Worm (Caenorhabditis elegans) whole organism, L2 larva: ENCODE results near the gene srh-281.
A peak's percentile ranks its signal among the peaks of the same experiment; 100 is the strongest.

Source experiments
- C34F6.9 ChIP-seq: fragments of 150-350 bp; optimal IDR thresholded peaks from 2 replicates; lab custom pipeline; 2014; ENCODE audit warnings: missing biosample characterization, missing genetic modification characterization
- F13H6.1 ChIP-seq: sonication (generic microtip); optimal IDR thresholded peaks from 2 replicates; lab custom pipeline; 2016; ENCODE audit warnings: missing genetic modification characterization, missing compliant biosample characterization
- R02D3.7 ChIP-seq: fragments of 150-350 bp; optimal IDR thresholded peaks from 2 replicates; lab custom pipeline; 2014; ENCODE audit warnings: missing biosample characterization, missing genetic modification characterization
- Y55F3AM.14 ChIP-seq: fragments of 200-800 bp; sonication (Bioruptor generic); optimal IDR thresholded peaks from 2 replicates; lab custom pipeline; 2018; ENCODE audit warnings: mild to moderate bottlenecking, missing genetic modification characterization, missing compliant biosample characterization
- ZK546.5 ChIP-seq: sonication (generic microtip); optimal IDR thresholded peaks from 2 replicates; lab custom pipeline; 2017; ENCODE audit warnings: missing biosample characterization, missing genetic modification characterization
- aly-2 ChIP-seq: fragments of 150-350 bp; optimal IDR thresholded peaks from 2 replicates; lab custom pipeline; 2014; ENCODE audit warnings: missing biosample characterization, missing genetic modification characterization
- ama-1 ChIP-seq: fragments of 150-350 bp; optimal IDR thresholded peaks from 2 replicates; lab custom pipeline; 2018; ENCODE audit warnings: inconsistent platforms
- blmp-1 ChIP-seq: sonication (generic microtip); optimal IDR thresholded peaks from 2 replicates; lab custom pipeline; 2017; ENCODE audit warnings: missing genetic modification characterization, mild to moderate bottlenecking, missing compliant biosample characterization, antibody characterized with exemption, moderate library complexity; ENCODE audit not compliant: insufficient read depth
- elt-1 ChIP-seq: fragments of 150-350 bp; optimal IDR thresholded peaks from 2 replicates; lab custom pipeline; 2014; ENCODE audit warnings: missing biosample characterization, missing genetic modification characterization
- elt-3 ChIP-seq: sonication (generic microtip); optimal IDR thresholded peaks from 2 replicates; lab custom pipeline; 2017; ENCODE audit warnings: missing biosample characterization, missing genetic modification characterization
- fos-1 ChIP-seq: fragments of 150-350 bp; optimal IDR thresholded peaks from 2 replicates; lab custom pipeline; 2014; ENCODE audit warnings: missing biosample characterization, missing genetic modification characterization
- gmeb-1 ChIP-seq: fragments of 150-350 bp; optimal IDR thresholded peaks from 2 replicates; lab custom pipeline; 2014; ENCODE audit warnings: missing biosample characterization, missing genetic modification characterization
- lin-13 ChIP-seq: fragments of 150-350 bp; optimal IDR thresholded peaks from 2 replicates; lab custom pipeline; 2014; ENCODE audit warnings: missing biosample characterization, missing genetic modification reagents, missing genetic modification characterization
- lin-39 ChIP-seq: fragments of 150-350 bp; optimal IDR thresholded peaks from 2 replicates; lab custom pipeline; 2014; ENCODE audit warnings: missing biosample characterization, missing genetic modification reagents, missing genetic modification characterization
- mbf-1 ChIP-seq: sonication (generic microtip); optimal IDR thresholded peaks from 2 replicates; lab custom pipeline; 2017; ENCODE audit warnings: missing biosample characterization, missing genetic modification characterization
- mdl-1 ChIP-seq, 2 experiments: fragments of 150-350 bp in 1 of 2; sonication (generic microtip) in 1 of 2; optimal IDR thresholded peaks; 2 replicates each; lab custom pipeline; 2017; ENCODE audit warnings: missing biosample characterization in 2 of 2, missing genetic modification characterization in 2 of 2
- nhr-10 ChIP-seq: sonication (generic microtip); optimal IDR thresholded peaks from 2 replicates; lab custom pipeline; 2017; ENCODE audit warnings: missing biosample characterization, missing genetic modification characterization
- nhr-12 ChIP-seq: fragments of 150-350 bp; optimal IDR thresholded peaks from 2 replicates; lab custom pipeline; 2014; ENCODE audit warnings: missing biosample characterization, missing genetic modification characterization
- nhr-21 ChIP-seq: fragments of 150-350 bp; optimal IDR thresholded peaks from 2 replicates; lab custom pipeline; 2014; ENCODE audit warnings: missing biosample characterization, missing genetic modification characterization
- nhr-25 ChIP-seq: fragments of 150-350 bp; sonication (generic microtip); optimal IDR thresholded peaks from 3 replicates; lab custom pipeline; 2014; ENCODE audit warnings: missing biosample characterization, missing genetic modification characterization
- nhr-77 ChIP-seq: fragments of 150-350 bp; optimal IDR thresholded peaks from 2 replicates; lab custom pipeline; 2014; ENCODE audit warnings: missing biosample characterization, missing genetic modification characterization
- peb-1 ChIP-seq: fragments of 150-350 bp; optimal IDR thresholded peaks from 2 replicates; lab custom pipeline; 2014; ENCODE audit warnings: missing biosample characterization, missing genetic modification characterization
- sem-4 ChIP-seq: fragments of 150-350 bp; optimal IDR thresholded peaks from 2 replicates; lab custom pipeline; 2014; ENCODE audit warnings: missing biosample characterization, missing genetic modification reagents, missing genetic modification characterization
- skn-1 ChIP-seq: sonication (generic microtip); optimal IDR thresholded peaks from 2 replicates; lab custom pipeline; 2017; ENCODE audit warnings: missing biosample characterization, missing genetic modification characterization
- sma-3 ChIP-seq: sonication (generic microtip); optimal IDR thresholded peaks from 2 replicates; lab custom pipeline; 2016; ENCODE audit warnings: missing genetic modification reagents, missing genetic modification characterization, missing compliant biosample characterization
- sma-9 ChIP-seq, 2 experiments: fragments of 150-350 bp in 1 of 2; sonication (generic microtip) in 1 of 2; optimal IDR thresholded peaks; 2 replicates each; lab custom pipeline; 2014 to 2016; ENCODE audit warnings: missing genetic modification characterization in 2 of 2, mild to moderate bottlenecking in 1 of 2, missing biosample characterization in 1 of 2, missing compliant biosample characterization in 1 of 2, missing genetic modification reagents in 1 of 2, moderate library complexity in 1 of 2
- snpc-4 ChIP-seq: fragments of 150-350 bp; optimal IDR thresholded peaks from 2 replicates; lab custom pipeline; 2014; ENCODE audit warnings: missing biosample characterization, missing genetic modification characterization
- unc-39 ChIP-seq: fragments of 150-350 bp; optimal IDR thresholded peaks from 2 replicates; lab custom pipeline; 2014; ENCODE audit warnings: missing biosample characterization, missing genetic modification characterization
- unc-55 ChIP-seq: fragments of 150-350 bp; sonication (generic microtip); optimal IDR thresholded peaks from 3 replicates; lab custom pipeline; 2014; ENCODE audit warnings: missing biosample characterization, missing genetic modification reagents, missing genetic modification characterization
- unc-62 ChIP-seq: fragments of 150-350 bp; optimal IDR thresholded peaks from 2 replicates; lab custom pipeline; 2014; ENCODE audit warnings: missing biosample characterization, missing genetic modification reagents, missing genetic modification characterization
- zag-1 ChIP-seq: fragments of 150-350 bp; optimal IDR thresholded peaks from 2 replicates; lab custom pipeline; 2014; ENCODE audit warnings: missing biosample characterization, missing genetic modification characterization
- ztf-1 ChIP-seq: fragments of 200-800 bp; sonication (Bioruptor generic); conservative IDR thresholded peaks from 2 replicates; pipeline ENCODE4 v1.3.6; 2022; ENCODE audit warnings: missing genetic modification characterization, missing compliant biosample characterization
- ztf-4 ChIP-seq: fragments of 150-350 bp; optimal IDR thresholded peaks from 2 replicates; lab custom pipeline; 2014; ENCODE audit warnings: missing biosample characterization, missing genetic modification characterization

srh-281 gene

DNA sequence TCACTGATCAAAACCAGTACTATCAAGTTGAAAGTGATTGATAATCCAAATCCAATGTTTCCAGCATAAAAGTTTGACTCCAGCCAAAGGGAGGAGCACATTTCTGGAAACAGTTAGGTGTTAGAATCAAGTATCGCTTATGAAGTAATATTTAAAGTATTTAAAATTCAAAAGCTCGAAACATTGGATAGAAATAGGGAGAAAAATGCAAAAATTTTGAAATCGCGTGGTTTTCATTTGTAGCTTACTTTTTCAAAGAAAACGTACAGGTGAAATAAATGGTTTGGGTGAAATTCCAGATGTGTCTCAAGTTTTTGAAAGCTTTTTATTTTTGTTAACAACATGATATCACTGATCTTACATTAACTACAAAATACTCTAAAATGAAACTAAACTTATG lies 21.6 kb upstream of the srh-281 start, which contains the start of gene str-111:
TSS of gene str-111 (minus strand) at position 101 of the 400 bp plus-strand sequence.
- TF ChIP-seq sma-9 (GFP tag; optimal IDR thresholded peaks at IDR 0.05; lab: Kevin White, UChicago) (no peak), sma-9 (tag; optimal IDR thresholded peaks at IDR 0.05; lab: Kevin White, UChicago) (no peak), Y55F3AM.14 (no peak), mbf-1 (tag; lab: Kevin White, UChicago) (no peak), lin-39 (tag; lab: Kevin White, UChicago) (no peak), nhr-21 (no peak), blmp-1 (no peak)

DNA sequence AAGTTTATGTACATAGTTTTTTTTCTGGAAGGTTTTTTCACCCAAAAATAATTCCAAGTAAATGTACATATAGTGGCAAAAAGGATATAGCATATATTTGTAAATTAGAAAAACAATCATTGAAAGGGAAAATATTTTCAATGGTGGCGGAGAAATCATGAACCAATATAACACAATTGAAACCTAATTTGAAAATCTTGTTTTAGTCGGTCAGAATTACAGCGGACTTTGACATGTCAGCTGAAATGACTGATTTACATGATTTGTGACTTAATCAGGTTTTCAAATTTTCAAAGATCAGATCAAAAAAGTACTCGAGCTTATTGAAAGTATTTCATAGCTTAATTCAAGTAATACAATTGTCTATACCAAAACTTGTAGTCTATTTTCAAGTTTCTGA lies 18.9 kb upstream of the srh-281 start, which contains the start of gene K05D4.9:
TSS of gene K05D4.9 (minus strand) at position 101 of the 400 bp plus-strand sequence.
- TF ChIP-seq ztf-1 (GFP tag; lab: Robert Waterston, UW) (no peak), nhr-21 (no peak), unc-39 (tag; lab: Kevin White, UChicago) (no peak), blmp-1 (no peak), ztf-4 (tag; lab: Kevin White, UChicago) (no peak), peb-1 (no peak), elt-1 (no peak), snpc-4 (tag; lab: Kevin White, UChicago) (no peak), Y55F3AM.14 (no peak), zag-1 (tag; lab: Kevin White, UChicago) (no peak), sma-9 (GFP tag; optimal IDR thresholded peaks at IDR 0.05; lab: Kevin White, UChicago) (no peak), sma-9 (tag; optimal IDR thresholded peaks at IDR 0.05; lab: Kevin White, UChicago) (no peak), unc-62 (GFP tag; lab: Kevin White, UChicago) (no peak), nhr-77 (no peak), fos-1 (tag; lab: Kevin White, UChicago) (no peak), nhr-10 (tag; lab: Kevin White, UChicago) (no peak), nhr-25 (no peak)

DNA sequence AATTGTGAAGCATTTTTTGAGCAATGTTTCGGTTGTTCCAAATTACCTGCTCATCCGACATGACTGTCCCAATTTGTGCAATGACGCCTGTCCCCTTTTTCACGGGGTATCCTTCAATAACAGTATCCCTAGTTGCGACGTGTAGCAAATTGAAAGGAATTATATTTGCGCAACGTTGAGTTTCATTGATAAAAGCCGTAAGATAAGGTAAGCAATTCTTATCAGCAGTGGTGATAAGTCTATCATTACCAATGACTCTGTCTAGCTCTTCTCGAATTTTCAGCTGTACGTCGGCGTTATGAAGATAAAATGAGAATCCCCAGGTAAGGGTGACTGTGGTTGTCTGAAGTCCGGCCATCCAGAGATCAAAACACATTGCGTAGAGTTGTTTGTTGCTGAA lies 16.5 kb upstream of the srh-281 start:
- TF ChIP-seq fos-1 (tag; lab: Kevin White, UChicago) (peak; percentile 35), mbf-1 (tag; lab: Kevin White, UChicago) (no peak)

DNA sequence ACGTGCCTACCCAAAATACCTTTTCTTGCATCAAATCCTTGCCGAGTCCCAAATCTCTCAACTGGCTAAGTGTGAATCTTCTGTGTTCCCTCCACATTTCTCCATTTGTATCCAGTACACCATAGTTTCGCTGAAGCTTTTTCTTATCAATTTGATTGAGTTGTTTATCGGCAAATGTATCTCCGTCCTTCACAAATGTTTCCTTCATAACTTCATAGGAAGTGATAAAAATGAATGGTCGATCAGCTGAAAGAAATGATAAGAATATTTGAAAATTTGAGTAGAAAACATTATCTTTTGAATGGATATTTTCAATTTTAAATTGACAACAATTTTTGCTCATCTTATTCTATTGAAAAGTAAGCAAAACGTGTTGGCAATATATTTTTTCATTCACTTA lies 15.4 kb upstream of the srh-281 start:
- peak; percentile 65 for TF ChIP-seq fos-1 (tag; lab: Kevin White, UChicago)
- no peak for TF ChIP-seq mbf-1 (tag; lab: Kevin White, UChicago)

DNA sequence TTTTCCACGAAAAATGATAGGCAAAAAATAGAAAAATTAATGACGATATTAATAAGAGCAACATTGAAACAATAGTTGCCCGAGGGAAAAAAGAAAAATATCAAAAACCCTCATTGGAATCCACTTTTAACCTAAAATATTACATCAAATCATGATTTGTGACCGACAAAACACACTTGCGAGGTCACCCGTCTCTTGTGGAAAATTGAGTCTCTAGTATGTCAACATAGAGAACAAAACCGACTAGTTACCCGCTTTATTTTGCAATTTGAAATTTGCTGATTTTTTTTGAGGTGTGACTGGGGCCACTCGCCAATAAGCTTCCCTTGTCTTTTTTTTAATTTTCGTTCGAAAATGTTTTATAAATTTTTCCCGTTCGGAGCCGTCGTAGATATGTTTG lies 14.8 kb upstream of the srh-281 start, which contains the start of gene cyp-33D1:
TSS of gene cyp-33D1 (minus strand) at position 101 of the 400 bp plus-strand sequence.
- TF ChIP-seq F13H6.1 (tag; lab: Kevin White, UChicago) (no peak), peb-1 (no peak), ztf-1 (GFP tag; lab: Robert Waterston, UW) (no peak), C34F6.9 (tag; lab: Kevin White, UChicago) (no peak), skn-1 (tag; lab: Kevin White, UChicago) (no peak), blmp-1 (no peak), Y55F3AM.14 (no peak), sem-4 (tag; lab: Kevin White, UChicago) (no peak), snpc-4 (tag; lab: Kevin White, UChicago) (no peak), ama-1 (no peak), nhr-12 (tag; lab: Kevin White, UChicago) (no peak), gmeb-1 (tag; lab: Kevin White, UChicago) (no peak), nhr-25 (no peak), elt-1 (no peak), aly-2 (no peak), sma-3 (no peak), mdl-1 (tag; optimal IDR thresholded peaks at IDR 0.05; lab: Kevin White, UChicago) (no peak), zag-1 (tag; lab: Kevin White, UChicago) (no peak), R02D3.7 (tag; lab: Kevin White, UChicago) (no peak), lin-39 (tag; lab: Kevin White, UChicago) (no peak)

DNA sequence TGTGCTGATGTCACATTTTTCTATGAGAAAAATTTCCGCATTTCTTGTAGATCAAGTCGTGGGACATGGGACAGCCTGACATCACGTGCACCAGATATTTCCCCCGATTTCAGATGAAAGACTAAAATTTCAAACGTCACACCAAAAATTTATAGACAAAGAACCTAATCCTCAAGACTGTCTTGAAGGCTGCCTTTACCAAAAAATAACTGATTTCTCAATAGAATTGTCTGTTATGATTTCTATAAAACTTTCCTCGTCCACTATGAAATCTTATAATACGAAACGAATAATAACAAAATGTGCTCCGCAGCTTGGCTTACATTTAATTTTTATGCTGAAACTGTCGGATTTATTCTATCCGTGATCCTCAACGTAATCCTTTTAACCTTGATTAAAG lies 10.2 kb upstream of the srh-281 start, which contains the start of gene str-106:
TSS of gene str-106 (plus strand) at position 301 of the 400 bp plus-strand sequence.
- TF ChIP-seq sma-9 (GFP tag; optimal IDR thresholded peaks at IDR 0.05; lab: Kevin White, UChicago) = no peak
- no peak for TF ChIP-seq sma-9 (tag; optimal IDR thresholded peaks at IDR 0.05; lab: Kevin White, UChicago)
- no peak for TF ChIP-seq unc-55
- no peak for TF ChIP-seq lin-13 (GFP tag; lab: Kevin White, UChicago)
- TF ChIP-seq mdl-1 (tag; optimal IDR thresholded peaks at IDR 0.05; lab: Kevin White, UChicago) = no peak
- no peak for TF ChIP-seq ZK546.5
- no peak for TF ChIP-seq F13H6.1 (tag; lab: Kevin White, UChicago)
- no peak for TF ChIP-seq elt-1
- TF ChIP-seq elt-3 (tag; lab: Kevin White, UChicago) = no peak
